Worm (Caenorhabditis elegans) whole organism, early embryonic: Measurements from ENCODE around the gene toh-1.
A peak's percentile ranks its signal among the peaks of the same experiment; 100 is the strongest.
"Not testable (repeated sequence)": the region's sequence is repeated elsewhere in the genome, so short reads cannot be mapped to it uniquely, and the experiment has no call there.

Experiments
- B0310.2 ChIP-seq: sonication (generic microtip); optimal IDR thresholded peaks from 2 replicates; lab custom pipeline; 2016; ENCODE audit warnings: mild to moderate bottlenecking, missing genetic modification characterization, missing compliant biosample characterization
- F13C5.2 ChIP-seq: sonication (generic microtip); optimal IDR thresholded peaks from 2 replicates; lab custom pipeline; 2017; ENCODE audit warnings: mild to moderate bottlenecking, missing genetic modification characterization, inconsistent platforms, missing compliant biosample characterization
- aly-1 ChIP-seq: sonication (generic microtip); optimal IDR thresholded peaks from 2 replicates; lab custom pipeline; 2016; ENCODE audit warnings: missing genetic modification characterization, missing compliant biosample characterization
- ama-1 ChIP-seq: fragments of 150-350 bp; optimal IDR thresholded peaks from 2 replicates; lab custom pipeline; 2014
- ceh-13 ChIP-seq: fragments of 200-800 bp; sonication (Bioruptor generic); optimal IDR thresholded peaks from 2 replicates; lab custom pipeline; 2018; ENCODE audit warnings: mild to moderate bottlenecking, missing genetic modification characterization, missing compliant biosample characterization
- ceh-36 ChIP-seq: sonication (generic microtip); optimal IDR thresholded peaks from 2 replicates; lab custom pipeline; 2016; ENCODE audit warnings: missing genetic modification characterization, inconsistent platforms, missing compliant biosample characterization
- ets-7 ChIP-seq: sonication (generic microtip); optimal IDR thresholded peaks from 2 replicates; lab custom pipeline; 2016; ENCODE audit warnings: missing genotype, missing genetic modification characterization, missing compliant biosample characterization
- flt-1 ChIP-seq: fragments of 200-800 bp; sonication (Bioruptor generic); IDR thresholded peaks from 2 replicates; pipeline ENCODE4 v1.3.6; 2022; ENCODE audit warnings: missing genetic modification characterization, missing compliant biosample characterization
- hmbx-1 ChIP-seq: sonication (generic microtip); optimal IDR thresholded peaks from 2 replicates; lab custom pipeline; 2016; ENCODE audit warnings: mild to moderate bottlenecking, missing genetic modification characterization, missing compliant biosample characterization
- hmg-4 ChIP-seq: fragments of 200-800 bp; sonication (Bioruptor generic); optimal IDR thresholded peaks from 2 replicates; lab custom pipeline; 2018; ENCODE audit warnings: mild to moderate bottlenecking, missing genetic modification characterization, missing compliant biosample characterization
- hnd-1 ChIP-seq: sonication (generic microtip); optimal IDR thresholded peaks from 2 replicates; lab custom pipeline; 2016; ENCODE audit warnings: missing genetic modification characterization, missing compliant biosample characterization
- pes-1 ChIP-seq: fragments of 200-800 bp; sonication (Bioruptor generic); IDR thresholded peaks from 2 replicates; pipeline ENCODE4 v1.3.6; 2022; ENCODE audit warnings: missing genetic modification reagents, missing genetic modification characterization, missing compliant biosample characterization
- scrt-1 ChIP-seq: fragments of 200-800 bp; sonication (Bioruptor generic); IDR thresholded peaks from 2 replicates; pipeline ENCODE4 v1.3.6; 2022; ENCODE audit warnings: missing genetic modification characterization, missing compliant biosample characterization
- sea-1 ChIP-seq: fragments of 200-800 bp; sonication (Bioruptor generic); conservative IDR thresholded peaks from 2 replicates; pipeline ENCODE4 v1.3.6; 2022; ENCODE audit warnings: missing genetic modification characterization, missing compliant biosample characterization
- tbx-11 ChIP-seq: fragments of 200-800 bp; sonication (Bioruptor generic); IDR thresholded peaks from 2 replicates; pipeline ENCODE4 v1.3.6; 2022; ENCODE audit warnings: missing genetic modification characterization, missing compliant biosample characterization
- tbx-37 ChIP-seq: fragments of 200-800 bp; sonication (Bioruptor generic); conservative IDR thresholded peaks from 2 replicates; pipeline ENCODE4 v1.3.6; 2022; ENCODE audit warnings: missing genetic modification reagents, missing genetic modification characterization, missing compliant biosample characterization
- tra-4 ChIP-seq: sonication (generic microtip); optimal IDR thresholded peaks from 2 replicates; lab custom pipeline; 2017; ENCODE audit warnings: missing genetic modification characterization, missing compliant biosample characterization

The toh-1 gene

DNA sequence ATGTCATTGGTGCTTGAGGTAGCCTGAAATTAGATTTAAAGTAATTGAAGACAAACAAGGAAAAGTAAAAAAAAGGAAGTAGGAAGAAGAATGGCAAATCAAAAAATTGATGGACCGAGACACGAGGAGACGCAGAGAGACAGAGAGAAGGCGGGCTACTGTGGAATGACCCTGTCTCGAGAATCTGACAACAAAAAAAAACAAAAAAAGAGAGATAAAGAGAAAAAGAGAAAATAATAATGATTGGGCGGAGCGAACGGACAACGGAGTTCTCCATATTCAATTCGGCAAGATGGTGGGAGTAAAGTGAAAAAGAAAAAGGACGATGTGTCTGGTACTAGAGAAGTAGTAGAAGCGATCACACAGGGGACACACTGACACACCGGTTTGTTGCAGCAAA, at the start of gene toh-1:
Gene toh-1, minus strand, starts transcription at position 23 of the 400 bp plus-strand sequence.
- no peak for TF ChIP-seq pes-1 (GFP tag; lab: Robert Waterston, UW)
- no peak for TF ChIP-seq ama-1
- TF ChIP-seq sea-1: no peak
- TF ChIP-seq ceh-13 (GFP tag; lab: Kevin White, UChicago): no peak
- TF ChIP-seq tra-4 (tag; lab: Kevin White, UChicago): no peak
- no peak for TF ChIP-seq ets-7 (tag; lab: Kevin White, UChicago)
- TF ChIP-seq hmg-4: no peak
- no peak for TF ChIP-seq B0310.2 (tag; lab: Kevin White, UChicago)
- no peak for TF ChIP-seq ceh-36 (tag; lab: Kevin White, UChicago)
- no peak for TF ChIP-seq hnd-1 (tag; lab: Kevin White, UChicago)
- TF ChIP-seq aly-1: no peak
- no peak for TF ChIP-seq hmbx-1 (tag; lab: Kevin White, UChicago)
- TF ChIP-seq F13C5.2 (tag; lab: Kevin White, UChicago): no peak
- TF ChIP-seq tbx-11 (GFP tag; lab: Robert Waterston, UW): no peak
- no peak for TF ChIP-seq flt-1 (GFP tag; lab: Robert Waterston, UW)
- TF ChIP-seq tbx-37 (GFP tag; lab: Robert Waterston, UW): no peak

DNA sequence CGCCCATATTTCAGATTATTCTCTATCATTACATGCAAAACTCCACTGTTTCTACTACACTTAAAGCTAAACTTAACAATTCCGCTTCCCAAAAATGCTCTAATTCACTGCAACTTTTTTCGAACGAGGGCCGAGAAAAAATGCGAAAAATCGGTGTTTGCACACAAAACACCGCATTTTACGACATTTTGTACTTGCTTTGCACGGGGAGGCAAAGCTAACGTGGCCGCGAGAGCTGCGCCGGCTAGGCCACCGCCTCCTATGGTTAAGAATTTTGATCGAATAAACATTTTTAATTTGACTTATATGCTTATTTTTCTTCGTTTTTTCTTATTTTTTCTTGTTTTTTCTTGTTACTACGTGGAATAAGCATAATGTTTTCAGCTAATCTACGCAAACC, 46.0 kb upstream of the toh-1 start:
- TF ChIP-seq scrt-1 (GFP tag; lab: Robert Waterston, UW) (0 out of 2 replicates have a peak, but pooled peaks have one; percentile 47), tbx-37 (GFP tag; lab: Robert Waterston, UW) (peak; percentile 63)

DNA sequence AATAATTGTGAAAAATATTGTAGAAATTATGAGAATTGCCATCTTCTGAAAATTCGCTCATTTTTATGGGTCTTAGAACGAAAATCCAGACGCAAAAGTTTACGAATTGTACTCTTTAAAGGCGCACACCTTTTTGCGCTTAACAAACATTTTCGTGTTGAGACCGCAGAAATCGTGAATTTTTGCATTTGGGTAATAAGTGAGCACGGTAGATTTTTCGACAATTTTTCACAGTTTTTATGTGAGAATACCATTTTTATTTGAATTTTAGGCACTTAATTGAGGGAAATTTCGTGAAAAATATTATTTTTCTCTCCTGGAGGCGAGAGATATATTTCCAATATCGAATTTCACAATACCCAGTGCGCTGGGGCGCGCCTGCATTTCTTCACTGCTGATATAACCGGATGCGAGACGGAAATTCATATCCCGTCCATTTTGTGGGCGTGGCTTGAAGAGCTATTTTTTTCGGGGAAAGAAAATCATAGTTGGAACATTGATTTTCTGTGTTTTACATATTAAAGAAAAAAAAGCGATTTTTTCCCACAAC, 43.3 kb upstream of the toh-1 start, which contains the start of gene cyp-25A4:
Gene cyp-25A4, minus strand, starts transcription at position 51 of the 550 bp plus-strand sequence.
- TF ChIP-seq flt-1 (GFP tag; lab: Robert Waterston, UW); aly-1; pes-1 (GFP tag; lab: Robert Waterston, UW): not testable (repeated sequence)

DNA sequence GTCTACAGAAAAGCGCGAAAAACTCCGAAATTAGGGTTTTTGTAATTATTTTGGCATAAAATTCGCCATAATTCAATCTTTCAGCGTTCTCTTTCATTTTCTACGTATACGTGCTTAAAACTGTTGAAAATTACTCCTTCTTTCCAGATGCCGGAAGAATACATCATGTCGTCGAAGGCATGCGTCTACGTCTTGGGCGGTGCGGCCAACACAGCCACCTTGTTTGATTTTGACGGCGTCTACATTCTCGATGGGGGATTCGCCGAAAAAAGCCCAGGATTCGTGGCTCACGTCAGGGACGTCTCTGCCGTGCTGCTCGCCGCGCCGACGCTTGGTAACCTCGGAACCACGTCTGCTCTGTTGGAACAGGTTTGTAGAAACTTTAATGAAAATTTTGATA, 35.9 kb upstream of the toh-1 start, which contains the start of gene maph-1.3:
Gene maph-1.3, plus strand, starts transcription at position 148 of the 400 bp plus-strand sequence.
- TF ChIP-seq aly-1; flt-1 (GFP tag; lab: Robert Waterston, UW); ets-7 (tag; lab: Kevin White, UChicago): not testable (repeated sequence)

DNA sequence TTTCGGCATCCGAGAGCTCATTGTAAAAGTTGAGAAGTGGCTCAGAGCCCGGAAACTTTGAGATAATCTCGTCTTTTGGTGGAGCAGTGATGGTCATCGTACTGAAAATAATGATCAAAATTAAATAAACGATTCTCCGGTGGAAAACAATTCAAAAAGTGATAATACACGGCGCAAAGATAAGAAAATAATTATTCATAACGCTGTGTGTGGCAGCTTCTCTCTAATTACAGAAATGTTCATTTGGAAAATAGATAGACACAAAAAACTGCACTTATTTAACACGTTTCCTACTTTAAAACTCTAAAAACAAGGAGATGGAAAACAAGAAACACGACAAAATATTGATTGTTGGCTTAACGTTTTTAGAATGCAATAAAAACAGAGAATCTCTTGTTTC, 34.7 kb upstream of the toh-1 start, which contains the start of gene C36A4.4:
Gene C36A4.4, minus strand, starts transcription at position 101 of the 400 bp plus-strand sequence.
- not testable (repeated sequence) for TF ChIP-seq ets-7 (tag; lab: Kevin White, UChicago); sea-1; pes-1 (GFP tag; lab: Robert Waterston, UW)

DNA sequence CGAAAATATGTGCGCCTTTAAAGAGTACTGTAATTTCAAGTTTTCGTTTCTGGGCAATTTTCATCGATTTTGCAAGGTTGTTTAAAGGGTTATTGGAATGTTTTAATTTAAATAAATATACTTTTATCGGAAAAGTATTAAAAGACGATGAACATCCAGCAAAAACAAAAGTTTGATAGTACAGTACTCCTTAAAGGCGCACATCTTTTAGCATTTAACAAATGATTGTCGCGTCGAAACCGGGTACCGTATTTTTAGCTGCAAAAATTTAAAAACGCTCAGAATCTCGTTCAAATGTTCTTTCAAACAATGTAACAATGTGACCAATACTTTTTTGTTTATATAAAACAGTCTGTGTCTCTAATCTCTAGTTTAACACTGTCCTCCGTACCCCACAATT, 31.4 kb upstream of the toh-1 start, which contains the start of gene C36A4.11:
Gene C36A4.11, plus strand, starts transcription at position 301 of the 400 bp plus-strand sequence.
- TF ChIP-seq tra-4, hmbx-1, F13C5.2 (tag; lab: Kevin White, UChicago): not testable (repeated sequence)

DNA sequence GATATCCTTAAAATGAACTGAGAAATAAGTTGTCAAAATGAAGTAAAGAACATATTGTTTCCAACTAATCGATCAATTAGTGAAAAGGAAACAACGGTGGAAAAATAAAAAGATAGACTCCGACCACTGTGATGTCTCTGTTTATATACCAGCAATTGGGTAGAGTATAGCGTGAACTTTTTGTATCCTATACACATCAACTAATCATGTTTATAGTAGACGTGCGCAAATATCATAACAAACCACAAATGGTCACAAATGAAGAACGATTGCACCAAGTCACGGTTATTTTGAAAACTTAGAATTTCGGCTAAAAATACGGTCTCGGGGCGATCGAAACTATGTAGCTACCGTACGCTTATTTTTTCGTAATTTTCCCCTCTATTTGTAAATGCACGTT, 30.8 kb upstream of the toh-1 start, which contains the start of gene cyp-25A3:
Gene cyp-25A3, minus strand, starts transcription at position 101 of the 400 bp plus-strand sequence.
- TF ChIP-seq scrt-1 (GFP tag; lab: Robert Waterston, UW): no peak
- no peak for TF ChIP-seq tbx-11 (GFP tag; lab: Robert Waterston, UW)
- TF ChIP-seq ceh-36 (tag; lab: Kevin White, UChicago): no peak
- no peak for TF ChIP-seq B0310.2 (tag; lab: Kevin White, UChicago)
- TF ChIP-seq pes-1 (GFP tag; lab: Robert Waterston, UW): no peak
- no peak for TF ChIP-seq ama-1
- no peak for TF ChIP-seq ceh-13 (GFP tag; lab: Kevin White, UChicago)
- no peak for TF ChIP-seq sea-1
- TF ChIP-seq F13C5.2 (tag; lab: Kevin White, UChicago): no peak
- no peak for TF ChIP-seq aly-1
- no peak for TF ChIP-seq hnd-1 (tag; lab: Kevin White, UChicago)

DNA sequence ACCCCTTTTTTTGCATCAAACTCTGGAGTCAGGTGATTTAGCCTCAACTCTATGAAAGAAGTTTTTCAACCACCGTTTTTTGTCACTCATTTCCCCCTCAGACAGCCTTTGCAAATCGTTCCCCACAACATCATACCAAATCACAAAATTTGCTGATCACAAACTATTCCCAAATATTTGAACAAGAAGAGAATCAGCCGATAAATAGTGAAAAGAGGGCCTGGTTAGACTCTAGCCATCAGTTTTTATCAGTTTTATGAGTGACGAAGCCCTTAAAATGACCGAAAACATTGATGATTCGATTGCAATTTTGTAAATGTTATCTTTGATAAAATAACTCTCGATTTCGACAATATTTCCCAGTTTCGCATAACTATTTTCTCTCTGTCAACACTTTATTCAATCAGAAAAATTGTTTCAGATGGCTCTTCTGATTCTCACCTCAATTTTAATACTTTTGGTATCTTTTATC, 26.0 kb upstream of the toh-1 start, which contains the start of gene cyp-25A2:
Gene cyp-25A2, plus strand, starts transcription at position 422 of the 472 bp plus-strand sequence.
- TF ChIP-seq hnd-1 (tag; lab: Kevin White, UChicago) (no peak), flt-1 (GFP tag; lab: Robert Waterston, UW) (no peak), scrt-1 (GFP tag; lab: Robert Waterston, UW) (no peak), pes-1 (GFP tag; lab: Robert Waterston, UW) (no peak), hmbx-1 (tag; lab: Kevin White, UChicago) (no peak), aly-1 (no peak), B0310.2 (tag; lab: Kevin White, UChicago) (no peak), ama-1 (no peak), hmg-4 (no peak)

DNA sequence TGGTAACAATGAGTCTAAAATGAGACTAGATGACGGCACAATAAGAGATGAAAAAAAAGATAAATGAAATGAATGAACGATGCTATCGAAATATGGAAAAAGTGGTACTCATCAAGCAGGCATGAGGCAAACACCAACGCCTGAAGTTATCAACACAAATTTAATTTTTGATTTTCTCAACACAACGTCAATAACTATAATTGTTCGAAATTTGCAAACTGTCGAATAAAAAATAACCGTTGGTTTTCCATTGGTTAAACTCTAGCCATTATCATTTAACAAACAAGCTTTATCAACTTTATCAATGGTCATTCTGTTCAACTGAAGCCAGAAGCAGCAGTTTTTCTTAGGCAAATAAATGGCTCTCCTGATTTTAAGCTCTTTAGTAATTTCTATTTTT, 23.5 kb upstream of the toh-1 start, which contains the start of gene cyp-25A1:
Gene cyp-25A1, plus strand, starts transcription at position 301 of the 400 bp plus-strand sequence.
- TF ChIP-seq tbx-37 (GFP tag; lab: Robert Waterston, UW) (no peak), scrt-1 (GFP tag; lab: Robert Waterston, UW) (no peak), tbx-11 (GFP tag; lab: Robert Waterston, UW) (no peak), ceh-13 (GFP tag; lab: Kevin White, UChicago) (no peak), aly-1 (no peak), ama-1 (no peak), hmbx-1 (tag; lab: Kevin White, UChicago) (no peak), ets-7 (tag; lab: Kevin White, UChicago) (no peak), hnd-1 (tag; lab: Kevin White, UChicago) (no peak), pes-1 (GFP tag; lab: Robert Waterston, UW) (no peak), hmg-4 (no peak), tra-4 (tag; lab: Kevin White, UChicago) (no peak), ceh-36 (tag; lab: Kevin White, UChicago) (no peak), B0310.2 (tag; lab: Kevin White, UChicago) (no peak), flt-1 (GFP tag; lab: Robert Waterston, UW) (no peak), sea-1 (no peak)
